Fruit fly (Drosophila melanogaster) whole organism, pupa: Measurements from ENCODE around the gene CG34026.
A peak's percentile ranks its signal among the peaks of the same experiment; 100 is the strongest.

Experiments used
- CG10348 ChIP-seq: fragments of 200-800 bp; sonication (Bioruptor generic); IDR thresholded peaks from 2 replicates; pipeline ENCODE4 v1.3.6; 2022; ENCODE audit warnings: missing biosample characterization, missing genetic modification characterization
- CG12605 ChIP-seq: fragments of 200-800 bp; sonication (Bioruptor generic); IDR thresholded peaks from 2 replicates; pipeline ENCODE4 v1.3.6; 2022; ENCODE audit warnings: missing biosample characterization, missing genetic modification characterization
- CG13204 ChIP-seq: fragments of 200-800 bp; sonication (Bioruptor generic); optimal IDR thresholded peaks from 2 replicates; lab custom pipeline; 2018; ENCODE audit warnings: missing biosample characterization, mild to moderate bottlenecking, missing genetic modification characterization, moderate library complexity
- CG14655 ChIP-seq: fragments of 200-800 bp; sonication (Bioruptor generic); optimal IDR thresholded peaks from 3 replicates; lab custom pipeline; 2017; ENCODE audit warnings: mild to moderate bottlenecking, missing biosample characterization, missing genetic modification reagents, missing genetic modification characterization
- CG15710 ChIP-seq: fragments of 200-800 bp; sonication (Bioruptor generic); optimal IDR thresholded peaks from 2 replicates; lab custom pipeline; 2018; ENCODE audit warnings: missing biosample characterization, mild to moderate bottlenecking, missing genetic modification characterization, moderate library complexity
- CG17806 ChIP-seq: fragments of 200-800 bp; sonication (Bioruptor generic); optimal IDR thresholded peaks from 2 replicates; lab custom pipeline; 2018; ENCODE audit warnings: missing biosample characterization, mild to moderate bottlenecking, missing genetic modification characterization, moderate library complexity
- CG32121 ChIP-seq: fragments of 200-800 bp; sonication (Bioruptor generic); IDR thresholded peaks from 2 replicates; pipeline ENCODE4 v1.3.6; 2022; ENCODE audit warnings: missing biosample characterization, missing genetic modification characterization
- CG34367 ChIP-seq: fragments of 200-800 bp; sonication (Bioruptor generic); optimal IDR thresholded peaks from 2 replicates; lab custom pipeline; 2018; ENCODE audit warnings: missing biosample characterization, mild to moderate bottlenecking, missing genetic modification characterization
- CG4496 ChIP-seq: fragments of 200-800 bp; sonication (Bioruptor generic); IDR thresholded peaks from 3 replicates; pipeline ENCODE4 v1.3.6; 2022; ENCODE audit warnings: missing biosample characterization, missing genetic modification characterization
- CG8159 ChIP-seq: fragments of 200-800 bp; sonication (Bioruptor generic); optimal IDR thresholded peaks from 3 replicates; lab custom pipeline; 2018; ENCODE audit warnings: missing biosample characterization, mild to moderate bottlenecking, missing genetic modification characterization, moderate library complexity
- CG8301 ChIP-seq: fragments of 200-800 bp; sonication (Bioruptor generic); optimal IDR thresholded peaks from 2 replicates; lab custom pipeline; 2018; ENCODE audit warnings: missing biosample characterization, mild to moderate bottlenecking, missing genetic modification characterization
- CG9948 ChIP-seq: fragments of 200-800 bp; sonication (Bioruptor generic); optimal IDR thresholded peaks from 2 replicates; lab custom pipeline; 2018; ENCODE audit warnings: missing biosample characterization, mild to moderate bottlenecking, missing genetic modification characterization, moderate library complexity
- D1 ChIP-seq: fragments of 200-800 bp; sonication (Bioruptor generic); optimal IDR thresholded peaks from 2 replicates; lab custom pipeline; 2018; ENCODE audit warnings: missing biosample characterization, mild to moderate bottlenecking, missing genetic modification characterization, moderate library complexity
- EcR ChIP-seq: fragments of 200-800 bp; sonication (Bioruptor generic); optimal IDR thresholded peaks from 3 replicates; lab custom pipeline; 2019; ENCODE audit warnings: missing biosample characterization, missing genetic modification characterization, mild to moderate bottlenecking, moderate library complexity, missing genetic modification reagents
- Ets98B ChIP-seq: fragments of 200-800 bp; sonication (Bioruptor generic); IDR thresholded peaks from 2 replicates; pipeline ENCODE4 v1.3.6; 2022; ENCODE audit warnings: missing biosample characterization, missing genetic modification characterization
- Pif1A ChIP-seq: fragments of 200-800 bp; sonication (Bioruptor generic); optimal IDR thresholded peaks from 3 replicates; lab custom pipeline; 2016; ENCODE audit warnings: missing biosample characterization, missing genetic modification characterization
- Pif1B ChIP-seq: fragments of 200-800 bp; sonication (Bioruptor generic); optimal IDR thresholded peaks from 3 replicates; lab custom pipeline; 2016; ENCODE audit warnings: missing biosample characterization, missing genetic modification characterization
- Snoo ChIP-seq: fragments of 200-800 bp; sonication (Bioruptor generic); optimal IDR thresholded peaks from 3 replicates; lab custom pipeline; 2017; ENCODE audit warnings: missing biosample characterization, mild to moderate bottlenecking, missing genetic modification characterization, inconsistent platforms
- fd96Ca ChIP-seq: fragments of 200-800 bp; sonication (Bioruptor generic); IDR thresholded peaks from 3 replicates; pipeline ENCODE4 v1.3.6; 2022; ENCODE audit warnings: missing biosample characterization, missing genetic modification characterization
- gl ChIP-seq: fragments of 200-800 bp; sonication (Bioruptor generic); optimal IDR thresholded peaks from 2 replicates; lab custom pipeline; 2018; ENCODE audit warnings: missing biosample characterization, mild to moderate bottlenecking, missing genetic modification characterization
- rn ChIP-seq: fragments of 200-800 bp; sonication (Bioruptor generic); IDR thresholded peaks from 2 replicates; pipeline ENCODE4 v1.3.6; 2022; ENCODE audit warnings: missing biosample characterization, missing genetic modification characterization

CG34026 gene

dm6 chrX:9580544-9580943, 46.9 kb downstream of the CG34026 start:
- no peak for TF ChIP-seq CG14655 (GFP tag; lab: Kevin White, UChicago)
- no peak for TF ChIP-seq CG9948 (tag; lab: Kevin White, UChicago)
- no peak for TF ChIP-seq Snoo (tag; lab: Kevin White, UChicago)
- TF ChIP-seq CG8159 (tag; lab: Kevin White, UChicago), result no peak
- TF ChIP-seq CG4496 (GFP tag; lab: Robert Waterston, UW), result 0 out of 3 replicates have a peak, but pooled peaks have one; percentile 11
- no peak for TF ChIP-seq CG32121 (GFP tag; lab: Robert Waterston, UW)
- TF ChIP-seq EcR (GFP tag; lab: Kevin White, UChicago), result peak; percentile 92
- no peak for TF ChIP-seq D1 (tag; lab: Kevin White, UChicago)
- TF ChIP-seq fd96Ca, result peak; percentile 9; the same call in 1 of the 3 replicates

dm6 chrX:9581869-9582268, 48.3 kb downstream of the CG34026 start:
- TF ChIP-seq rn, result no peak
- TF ChIP-seq CG12605 (GFP tag; lab: Robert Waterston, UW), result no peak
- peak; percentile 6 for TF ChIP-seq CG13204 (GFP tag; lab: Kevin White, UChicago)
- peak; percentile 79 for TF ChIP-seq EcR (GFP tag; lab: Kevin White, UChicago)
- TF ChIP-seq D1 (tag; lab: Kevin White, UChicago), result no peak
- TF ChIP-seq Snoo (tag; lab: Kevin White, UChicago), result peak; percentile 6
- TF ChIP-seq CG4496 (GFP tag; lab: Robert Waterston, UW), result 0 out of 3 replicates have a peak, but pooled peaks have one; percentile 8
- TF ChIP-seq CG9948 (tag; lab: Kevin White, UChicago), result no peak

- no peak for TF ChIP-seq CG10348 (GFP tag; lab: Robert Waterston, UW)
- peak; percentile 21; the same call in 1 of the 2 replicates for TF ChIP-seq Ets98B (GFP tag; lab: Robert Waterston, UW)
- peak; percentile 27 for TF ChIP-seq Pif1B (GFP tag; lab: Kevin White, UChicago)
- peak; percentile 68 for TF ChIP-seq CG34367
- TF ChIP-seq CG9948 (tag; lab: Kevin White, UChicago), result peak; percentile 69
- no peak for TF ChIP-seq EcR (GFP tag; lab: Kevin White, UChicago)
- no peak for TF ChIP-seq D1 (tag; lab: Kevin White, UChicago)
- peak; percentile 53 for TF ChIP-seq Snoo (tag; lab: Kevin White, UChicago)
- peak; percentile 82 for TF ChIP-seq CG8159 (tag; lab: Kevin White, UChicago)
- TF ChIP-seq CG8301 (tag; lab: Kevin White, UChicago), result peak; percentile 73
- TF ChIP-seq CG12605 (GFP tag; lab: Robert Waterston, UW), result no peak
- TF ChIP-seq CG32121 (GFP tag; lab: Robert Waterston, UW), result 0 out of 2 replicates have a peak, but pooled peaks have one; percentile 20
- TF ChIP-seq gl (tag; lab: Kevin White, UChicago), result peak; percentile 28
- TF ChIP-seq CG15710 (tag; lab: Kevin White, UChicago), result peak; percentile 69
- peak; percentile 49; the same call in 1 of the 3 replicates for TF ChIP-seq CG4496 (GFP tag; lab: Robert Waterston, UW)
- TF ChIP-seq CG17806 (tag; lab: Kevin White, UChicago), result peak; percentile 63
- TF ChIP-seq rn, result no peak
- TF ChIP-seq CG14655 (GFP tag; lab: Kevin White, UChicago), result peak; percentile 82
- TF ChIP-seq Pif1A, result peak; percentile 34
- TF ChIP-seq CG13204 (GFP tag; lab: Kevin White, UChicago), result no peak
- no peak for TF ChIP-seq fd96Ca
Measured at dm6 chrX:9582659-9583317, 49.2 kb downstream of the CG34026 start.

dm6 chrX:9583440-9584103, 50.0 kb downstream of the CG34026 start:
- TF ChIP-seq CG13204 (GFP tag; lab: Kevin White, UChicago) (peak; percentile 78), Ets98B (GFP tag; lab: Robert Waterston, UW) (peak; percentile 93), rn (peak; percentile 89), gl (tag; lab: Kevin White, UChicago) (peak; percentile 86), CG9948 (tag; lab: Kevin White, UChicago) (peak; percentile 96), D1 (tag; lab: Kevin White, UChicago) (peak; percentile 55), CG8159 (tag; lab: Kevin White, UChicago) (peak; percentile 95), CG32121 (GFP tag; lab: Robert Waterston, UW) (peak; percentile 94), CG34367 (peak; percentile 95), CG4496 (GFP tag; lab: Robert Waterston, UW) (peak; percentile 97), fd96Ca (peak; percentile 95), Snoo (tag; lab: Kevin White, UChicago) (peak; percentile 80), EcR (GFP tag; lab: Kevin White, UChicago) (peak; percentile 62), CG15710 (tag; lab: Kevin White, UChicago) (peak; percentile 95), CG12605 (GFP tag; lab: Robert Waterston, UW) (peak; percentile 93), Pif1A (peak; percentile 88), Pif1B (GFP tag; lab: Kevin White, UChicago) (peak; percentile 90), CG8301 (tag; lab: Kevin White, UChicago) (peak; percentile 96), CG14655 (GFP tag; lab: Kevin White, UChicago) (peak; percentile 98), CG17806 (tag; lab: Kevin White, UChicago) (peak; percentile 93), CG10348 (GFP tag; lab: Robert Waterston, UW) (peak; percentile 57; the same call in 1 of the 2 replicates)
